Fruit fly (Drosophila melanogaster): Measurements from ENCODE around the gene Tlk.

Gene Tlk

dm6 chrX:3831761-3832160 lies 112.0 kb downstream of the Tlk start:
- peak; percentile 55 for TF ChIP-seq CG8301 (tag; optimal IDR thresholded peaks at IDR 0.05)
- no peak for TF ChIP-seq CG32121 (GFP tag; IDR thresholded peaks at IDR 0.05)
- peak; percentile 60; the same call in 2 of the 3 replicates for TF ChIP-seq CG4496 (GFP tag; IDR thresholded peaks at IDR 0.05)
- TF ChIP-seq CG14655 (GFP tag; optimal IDR thresholded peaks at IDR 0.05) = peak; percentile 59
- no peak for TF ChIP-seq Pif1A (GFP tag; optimal IDR thresholded peaks at IDR 0.05)
- TF ChIP-seq fd96Ca (GFP tag; IDR thresholded peaks at IDR 0.05) = no peak
- TF ChIP-seq CG12605 (GFP tag; IDR thresholded peaks at IDR 0.05) = no peak; the same call in 1 of the 2 replicates
- TF ChIP-seq EcR (GFP tag; optimal IDR thresholded peaks at IDR 0.05) = no peak
- TF ChIP-seq CG9948 (tag; optimal IDR thresholded peaks at IDR 0.05) = peak; percentile 36
- no peak for TF ChIP-seq CG34367 (tag; optimal IDR thresholded peaks at IDR 0.05)
- TF ChIP-seq Ets98B (GFP tag; IDR thresholded peaks at IDR 0.05) = peak; percentile 51
- peak; percentile 20 for TF ChIP-seq CG17806 (tag; optimal IDR thresholded peaks at IDR 0.05)
- no peak for TF ChIP-seq Pif1B (GFP tag; optimal IDR thresholded peaks at IDR 0.05)

DNA sequence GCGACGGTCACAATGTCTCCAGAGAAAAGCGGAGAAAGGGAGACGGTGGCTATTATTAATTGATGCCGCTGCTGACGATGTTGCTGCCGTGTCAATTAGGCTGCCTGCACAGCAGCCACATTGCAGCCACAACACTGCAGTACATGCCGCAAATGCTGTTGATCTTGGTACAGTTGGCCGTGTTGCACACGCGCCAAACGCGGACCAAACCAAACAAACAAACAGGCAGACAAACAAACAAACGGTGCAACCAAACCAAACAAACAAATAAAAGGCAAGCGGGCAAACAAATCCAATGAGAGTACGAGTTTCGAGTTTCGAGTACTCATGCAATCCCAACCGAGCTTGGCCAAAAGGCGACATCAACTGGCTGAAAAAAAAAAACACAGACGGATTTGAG lies 112.4 kb downstream of the Tlk start:
- TF ChIP-seq CG8301 (tag; optimal IDR thresholded peaks at IDR 0.05) (no peak), rn (GFP tag; IDR thresholded peaks at IDR 0.05) (no peak), Pif1A (GFP tag; optimal IDR thresholded peaks at IDR 0.05) (no peak), CG4496 (GFP tag; IDR thresholded peaks at IDR 0.05) (no peak), CG10348 (GFP tag; IDR thresholded peaks at IDR 0.05) (no peak)

DNA sequence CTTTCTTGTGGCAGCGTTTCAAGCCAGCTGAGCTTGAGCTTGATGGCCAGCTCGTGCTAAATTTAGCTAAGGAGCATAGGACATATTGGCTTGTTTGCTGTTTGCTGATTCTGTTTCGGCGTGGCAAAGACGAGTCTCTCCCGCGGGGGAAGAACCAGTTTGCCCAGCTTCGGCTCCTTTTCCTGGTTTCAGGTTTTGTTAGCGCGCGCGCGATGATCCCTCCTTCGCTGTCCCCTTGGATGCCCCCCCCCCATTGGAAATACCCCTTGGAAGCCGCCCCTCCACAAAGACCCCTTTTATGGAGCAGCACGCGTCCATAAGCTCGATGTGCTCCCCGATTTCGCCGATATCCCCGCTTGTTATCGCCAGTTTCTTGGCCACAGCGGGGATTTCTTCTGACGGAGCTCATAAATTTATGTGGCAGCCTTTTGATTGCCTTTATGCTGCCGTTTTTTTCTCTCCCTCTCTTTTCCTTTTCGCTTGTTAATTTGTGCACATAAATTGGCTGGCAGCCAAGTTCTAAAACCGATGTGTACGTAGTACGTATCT lies 113.4 kb downstream of the Tlk start:
- TF ChIP-seq CG4496 (GFP tag; IDR thresholded peaks at IDR 0.05) (0 out of 3 replicates have a peak, but pooled peaks have one; percentile 10), EcR (GFP tag; optimal IDR thresholded peaks at IDR 0.05) (peak; percentile 70), CG10348 (GFP tag; IDR thresholded peaks at IDR 0.05) (no peak)

dm6 chrX:3834955-3835763 lies 115.4 kb downstream of the Tlk start:
- no peak for TF ChIP-seq CG10348 (GFP tag; IDR thresholded peaks at IDR 0.05)
- peak; percentile 54 for TF ChIP-seq Pif1A (GFP tag; optimal IDR thresholded peaks at IDR 0.05)
- peak; percentile 75 for TF ChIP-seq EcR (GFP tag; optimal IDR thresholded peaks at IDR 0.05)
- peak; percentile 71 for TF ChIP-seq CG12605 (GFP tag; IDR thresholded peaks at IDR 0.05)
- TF ChIP-seq CG4496 (GFP tag; IDR thresholded peaks at IDR 0.05) = peak; percentile 76; the same call in 2 of the 3 replicates
- peak; percentile 33; the same call in 1 of the 3 replicates for TF ChIP-seq fd96Ca (GFP tag; IDR thresholded peaks at IDR 0.05)
- peak; percentile 62; the same call in 1 of the 2 replicates for TF ChIP-seq Ets98B (GFP tag; IDR thresholded peaks at IDR 0.05)
- no peak for TF ChIP-seq CG9948 (tag; optimal IDR thresholded peaks at IDR 0.05)
- TF ChIP-seq gl (tag; optimal IDR thresholded peaks at IDR 0.05) = peak; percentile 77
- peak; percentile 49 for TF ChIP-seq CG13204 (GFP tag; optimal IDR thresholded peaks at IDR 0.05)
- no peak for TF ChIP-seq D1 (tag; optimal IDR thresholded peaks at IDR 0.05)
- TF ChIP-seq CG32121 (GFP tag; IDR thresholded peaks at IDR 0.05) = no peak
- peak; percentile 41 for TF ChIP-seq CG8159 (tag; optimal IDR thresholded peaks at IDR 0.05)
- peak; percentile 58 for TF ChIP-seq CG34367 (tag; optimal IDR thresholded peaks at IDR 0.05)
- TF ChIP-seq Pif1B (GFP tag; optimal IDR thresholded peaks at IDR 0.05) = peak; percentile 34
- TF ChIP-seq CG15710 (tag; optimal IDR thresholded peaks at IDR 0.05) = peak; percentile 37
- peak; percentile 36 for TF ChIP-seq CG17806 (tag; optimal IDR thresholded peaks at IDR 0.05)

- TF ChIP-seq Ets98B (GFP tag; IDR thresholded peaks at IDR 0.05) = 0 out of 2 replicates have a peak, but pooled peaks have one; percentile 11
- no peak for TF ChIP-seq CG17806 (tag; optimal IDR thresholded peaks at IDR 0.05)
Observed at dm6 chrX:3835764-3836342, 116.0 kb downstream of the Tlk start.

dm6 chrX:3837628-3838027 lies 117.8 kb downstream of the Tlk start:
- TF ChIP-seq CG32121 (GFP tag; IDR thresholded peaks at IDR 0.05) (peak; percentile 44; the same call in 1 of the 2 replicates), CG15710 (tag; optimal IDR thresholded peaks at IDR 0.05) (no peak), Ets98B (GFP tag; IDR thresholded peaks at IDR 0.05) (0 out of 2 replicates have a peak, but pooled peaks have one; percentile 17)

DNA sequence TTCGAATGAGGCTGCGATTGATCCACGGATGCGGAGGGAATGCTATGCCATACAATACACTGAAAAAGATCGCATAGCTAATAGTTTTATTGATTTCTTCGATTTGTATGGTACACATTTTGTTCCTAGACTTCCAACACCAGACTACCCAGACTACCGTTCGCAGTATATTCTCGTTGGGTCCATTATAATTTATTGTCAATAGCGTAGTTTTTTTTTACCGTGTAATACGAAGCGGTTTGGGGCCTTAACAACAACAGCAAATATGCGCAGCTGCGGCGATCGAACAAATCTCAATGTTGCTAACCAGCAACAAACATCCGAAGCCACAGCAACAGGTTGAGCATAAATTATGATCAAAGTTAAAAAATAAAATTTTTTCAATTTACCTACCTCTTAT lies 118.8 kb downstream of the Tlk start:
- peak; percentile 69 for TF ChIP-seq CG8301 (tag; optimal IDR thresholded peaks at IDR 0.05)
- TF ChIP-seq CG32121 (GFP tag; IDR thresholded peaks at IDR 0.05) = peak; percentile 76
- TF ChIP-seq Snoo (tag; optimal IDR thresholded peaks at IDR 0.05) = no peak
- no peak for TF ChIP-seq gl (tag; optimal IDR thresholded peaks at IDR 0.05)
- TF ChIP-seq EcR (GFP tag; optimal IDR thresholded peaks at IDR 0.05) = no peak
- peak; percentile 46 for TF ChIP-seq CG17806 (tag; optimal IDR thresholded peaks at IDR 0.05)
- TF ChIP-seq D1 (tag; optimal IDR thresholded peaks at IDR 0.05) = no peak
- TF ChIP-seq rn (GFP tag; IDR thresholded peaks at IDR 0.05) = no peak
- TF ChIP-seq CG9948 (tag; optimal IDR thresholded peaks at IDR 0.05) = peak; percentile 44
- peak; percentile 55 for TF ChIP-seq CG15710 (tag; optimal IDR thresholded peaks at IDR 0.05)
- peak; percentile 41 for TF ChIP-seq CG8159 (tag; optimal IDR thresholded peaks at IDR 0.05)
- peak; percentile 79 for TF ChIP-seq Ets98B (GFP tag; IDR thresholded peaks at IDR 0.05)
- TF ChIP-seq fd96Ca (GFP tag; IDR thresholded peaks at IDR 0.05) = peak; percentile 83
- peak; percentile 17 for TF ChIP-seq CG34367 (tag; optimal IDR thresholded peaks at IDR 0.05)
- peak; percentile 85 for TF ChIP-seq CG4496 (GFP tag; IDR thresholded peaks at IDR 0.05)
- TF ChIP-seq Pif1B (GFP tag; optimal IDR thresholded peaks at IDR 0.05) = peak; percentile 40
- TF ChIP-seq Pif1A (GFP tag; optimal IDR thresholded peaks at IDR 0.05) = peak; percentile 45
- peak; percentile 70 for TF ChIP-seq CG14655 (GFP tag; optimal IDR thresholded peaks at IDR 0.05)
- no peak for TF ChIP-seq CG10348 (GFP tag; IDR thresholded peaks at IDR 0.05)
- TF ChIP-seq CG13204 (GFP tag; optimal IDR thresholded peaks at IDR 0.05) = no peak
- TF ChIP-seq CG12605 (GFP tag; IDR thresholded peaks at IDR 0.05) = peak; percentile 62

Data from whole organism, pupa.